Fruit fly (Drosophila melanogaster) whole organism, wandering third instar larva: ENCODE results near the gene CG15550.

Experiments
- Abd-B ChIP-seq: fragments of >200 bp; optimal IDR thresholded peaks from 2 replicates; lab custom pipeline; 2017; ENCODE audit warnings: missing biosample characterization, missing genetic modification characterization
- CG32264 ChIP-seq: fragments of 200-800 bp; sonication (Bioruptor generic); optimal IDR thresholded peaks from 2 replicates; lab custom pipeline; 2016; ENCODE audit warnings: missing biosample characterization, missing genetic modification characterization
- CG9705 ChIP-seq: fragments of 200-800 bp; sonication (Bioruptor generic); optimal IDR thresholded peaks from 2 replicates; lab custom pipeline; 2018; ENCODE audit warnings: missing biosample characterization, mild to moderate bottlenecking, missing genetic modification characterization
- CrebA ChIP-seq: fragments of 200-800 bp; sonication (Bioruptor generic); optimal IDR thresholded peaks from 2 replicates; lab custom pipeline; 2016; ENCODE audit warnings: missing biosample characterization, mild to moderate bottlenecking, missing genetic modification characterization, borderline replicate concordance
- Dfd ChIP-seq: fragments of >200 bp; optimal IDR thresholded peaks from 2 replicates; lab custom pipeline; 2017; ENCODE audit warnings: missing biosample characterization, missing genetic modification characterization
- Dif ChIP-seq: fragments of 200-275, 200-300 bp; sonication (Bioruptor generic); optimal IDR thresholded peaks from 2 replicates; lab custom pipeline; 2018; ENCODE audit warnings: missing biosample characterization, missing genetic modification characterization; ENCODE audit not compliant: partially characterized antibody
- GATAd ChIP-seq: sonication (Bioruptor generic); optimal IDR thresholded peaks from 2 replicates; lab custom pipeline; 2016; ENCODE audit warnings: missing biosample characterization, missing genetic modification characterization
- HLH106 ChIP-seq: fragments of 200-800 bp; optimal IDR thresholded peaks from 3 replicates; lab custom pipeline; 2019; ENCODE audit warnings: missing biosample characterization, mild to moderate bottlenecking, missing genetic modification characterization, moderate library complexity
- Hnf4 ChIP-seq: fragments of 200-800 bp; sonication (Bioruptor generic); optimal IDR thresholded peaks from 2 replicates; lab custom pipeline; 2016; ENCODE audit warnings: missing biosample characterization, mild to moderate bottlenecking, missing genetic modification characterization
- Hr78 ChIP-seq: fragments of >200 bp; optimal IDR thresholded peaks from 2 replicates; lab custom pipeline; 2017; ENCODE audit warnings: missing biosample characterization, missing genetic modification characterization
- Hr83 ChIP-seq: fragments of 200-300 bp; sonication (Bioruptor generic); optimal IDR thresholded peaks from 2 replicates; lab custom pipeline; 2016; ENCODE audit warnings: missing biosample characterization, mild to moderate bottlenecking, missing genetic modification characterization, moderate library complexity; ENCODE audit not compliant: poor library complexity, severe bottlenecking
- Jra ChIP-seq: sonication (Bioruptor generic); optimal IDR thresholded peaks from 2 replicates; lab custom pipeline; 2016; ENCODE audit warnings: missing biosample characterization, missing genetic modification characterization
- Mio ChIP-seq: sonication (Bioruptor generic); optimal IDR thresholded peaks from 2 replicates; lab custom pipeline; 2016; ENCODE audit warnings: missing biosample characterization, missing genetic modification characterization
- Myc ChIP-seq: fragments of >200 bp; optimal IDR thresholded peaks from 2 replicates; lab custom pipeline; 2017
- N ChIP-seq: fragments of >200 bp; optimal IDR thresholded peaks from 2 replicates; lab custom pipeline; 2018; ENCODE audit warnings: missing biosample characterization, missing external identifiers, missing genetic modification characterization
- OdsH ChIP-seq: fragments of 200-800 bp; sonication (Bioruptor generic); optimal IDR thresholded peaks from 2 replicates; lab custom pipeline; 2016; ENCODE audit warnings: missing biosample characterization, mild to moderate bottlenecking, missing genetic modification characterization
- Rel ChIP-seq, 2 experiments: fragments of 200-800 bp; sonication (Bioruptor generic) in 1 of 2; optimal IDR thresholded peaks; 2 replicates in 1 of 2; 3 replicates in 1 of 2; lab custom pipeline; 2016 to 2019; ENCODE audit warnings: mild to moderate bottlenecking in 2 of 2, missing biosample characterization in 2 of 2, missing genetic modification characterization in 2 of 2, moderate library complexity in 1 of 2
- Sp1 ChIP-seq: fragments of 200-800 bp; sonication (Bioruptor generic); optimal IDR thresholded peaks from 3 replicates; lab custom pipeline; 2019; ENCODE audit warnings: missing biosample characterization, mild to moderate bottlenecking, missing genetic modification characterization, moderate library complexity
- Vsx2 ChIP-seq: fragments of 200-300, 225-300 bp; sonication (Bioruptor generic); optimal IDR thresholded peaks from 2 replicates; lab custom pipeline; 2018; ENCODE audit warnings: missing biosample characterization, missing genetic modification characterization; ENCODE audit not compliant: partially characterized antibody
- br ChIP-seq: fragments of 200-800 bp; sonication (Bioruptor generic); optimal IDR thresholded peaks from 2 replicates; lab custom pipeline; 2016; ENCODE audit warnings: missing biosample characterization, missing genetic modification characterization
- brk ChIP-seq: fragments of 200-800 bp; sonication (Bioruptor generic); optimal IDR thresholded peaks from 2 replicates; lab custom pipeline; 2016; ENCODE audit warnings: missing biosample characterization, mild to moderate bottlenecking, missing genetic modification characterization
- dl ChIP-seq, 2 experiments: fragments of 175-275, 200-275 bp in 1 of 2; fragments of 200-275 bp in 1 of 2; sonication (Bioruptor generic); optimal IDR thresholded peaks; lab custom pipeline; 2018; ENCODE audit warnings: mild to moderate bottlenecking in 2 of 2, missing biosample characterization in 2 of 2, missing genetic modification characterization in 2 of 2, moderate library complexity in 2 of 2; ENCODE audit not compliant: partially characterized antibody in 2 of 2, insufficient read depth in 1 of 2
- dmrt93B ChIP-seq: fragments of 200-800 bp; sonication (Bioruptor generic); optimal IDR thresholded peaks from 2 replicates; lab custom pipeline; 2018; ENCODE audit warnings: missing biosample characterization, mild to moderate bottlenecking, missing genetic modification characterization
- dsf ChIP-seq: sonication (Bioruptor generic); optimal IDR thresholded peaks from 2 replicates; lab custom pipeline; 2016; ENCODE audit warnings: missing biosample characterization, missing genetic modification characterization, borderline replicate concordance
- ey ChIP-seq: fragments of 200-800 bp; sonication (Bioruptor generic); optimal IDR thresholded peaks from 2 replicates; lab custom pipeline; 2016; ENCODE audit warnings: missing biosample characterization, missing genetic modification characterization
- foxo ChIP-seq, 2 experiments: fragments of 200-800 bp; sonication (Bioruptor generic); optimal IDR thresholded peaks; 2 replicates in 1 of 2; 3 replicates in 1 of 2; lab custom pipeline; 2016 to 2017; ENCODE audit warnings: missing biosample characterization in 2 of 2, missing genetic modification characterization in 2 of 2
- fru ChIP-seq: fragments of 200-800 bp; sonication (Bioruptor generic); optimal IDR thresholded peaks from 3 replicates; lab custom pipeline; 2016; ENCODE audit warnings: missing biosample characterization, mild to moderate bottlenecking, missing genetic modification characterization
- h ChIP-seq: fragments of 200-800 bp; sonication (Bioruptor generic); optimal IDR thresholded peaks from 3 replicates; lab custom pipeline; 2016; ENCODE audit warnings: missing biosample characterization, mild to moderate bottlenecking, missing genetic modification characterization
- jim ChIP-seq: fragments of 175-275, 200-325 bp; sonication (Bioruptor generic); optimal IDR thresholded peaks from 2 replicates; lab custom pipeline; 2016; ENCODE audit warnings: missing biosample characterization, mild to moderate bottlenecking, missing genetic modification characterization
- lola ChIP-seq: fragments of >200 bp; optimal IDR thresholded peaks from 2 replicates; lab custom pipeline; 2017; ENCODE audit warnings: missing biosample characterization, missing genetic modification characterization
- pan ChIP-seq: fragments of >200 bp; optimal IDR thresholded peaks from 2 replicates; lab custom pipeline; 2017
- psq ChIP-seq: fragments of 200-800 bp; sonication (Bioruptor generic); optimal IDR thresholded peaks from 3 replicates; lab custom pipeline; 2017; ENCODE audit warnings: missing biosample characterization, mild to moderate bottlenecking, missing genetic modification characterization, moderate library complexity
- rgr ChIP-seq: fragments of 200-800 bp; sonication (Bioruptor generic); optimal IDR thresholded peaks from 3 replicates; lab custom pipeline; 2016; ENCODE audit warnings: missing biosample characterization, mild to moderate bottlenecking, missing genetic modification characterization
- sage ChIP-seq: fragments of 200-800 bp; sonication (Bioruptor generic); optimal IDR thresholded peaks from 2 replicates; lab custom pipeline; 2016; ENCODE audit warnings: missing biosample characterization, mild to moderate bottlenecking, missing genetic modification characterization
- sv ChIP-seq: fragments of 200-800 bp; sonication (Bioruptor generic); optimal IDR thresholded peaks from 3 replicates; lab custom pipeline; 2016; ENCODE audit warnings: missing biosample characterization, missing genetic modification characterization
- tai ChIP-seq: sonication (Bioruptor generic); optimal IDR thresholded peaks from 2 replicates; lab custom pipeline; 2016; ENCODE audit warnings: missing biosample characterization, missing genetic modification characterization
- usp ChIP-seq: fragments of >200 bp; optimal IDR thresholded peaks from 2 replicates; lab custom pipeline; 2017; ENCODE audit warnings: missing biosample characterization, missing genetic modification characterization
- woc ChIP-seq: sonication (Bioruptor generic); optimal IDR thresholded peaks from 2 replicates; lab custom pipeline; 2016; ENCODE audit warnings: missing biosample characterization, mild to moderate bottlenecking, missing genetic modification characterization

Gene CG15550

dm6 chr3R:30887711-30888549 lies 49.0 kb downstream of the CG15550 start:
- TF ChIP-seq h: peak; percentile 90
- peak; percentile 60 for TF ChIP-seq CG9705 (GFP tag; lab: Kevin White, UChicago)
- peak; percentile 63 for TF ChIP-seq dmrt93B (GFP tag; lab: Kevin White, UChicago)
- peak; percentile 9 for TF ChIP-seq dsf (GFP tag; lab: Kevin White, UChicago)
- no peak for TF ChIP-seq usp
- TF ChIP-seq Rel (GFP tag; optimal IDR thresholded peaks at IDR 0.05; lab: Kevin White, UChicago): peak; percentile 27
- TF ChIP-seq Rel (tag; optimal IDR thresholded peaks at IDR 0.05; lab: Kevin White, UChicago): peak; percentile 41
- peak; percentile 88 for TF ChIP-seq ey (GFP tag; lab: Kevin White, UChicago)
- TF ChIP-seq Jra: peak; percentile 47
- TF ChIP-seq pan: no peak
- TF ChIP-seq sv (GFP tag; lab: Kevin White, UChicago): no peak
- TF ChIP-seq psq (GFP tag; lab: Kevin White, UChicago): peak; percentile 63
- peak; percentile 64 for TF ChIP-seq Hr83
- no peak for TF ChIP-seq Myc
- TF ChIP-seq CG32264 (GFP tag; lab: Kevin White, UChicago): peak; percentile 66
- peak; percentile 75 for TF ChIP-seq Sp1 (GFP tag; lab: Kevin White, UChicago)
- TF ChIP-seq Vsx2 (GFP tag; lab: Kevin White, UChicago): no peak
- TF ChIP-seq Dfd (GFP tag; lab: Kevin White, UChicago): no peak
- no peak for TF ChIP-seq jim (GFP tag; lab: Kevin White, UChicago)
- TF ChIP-seq Abd-B (GFP tag; lab: Kevin White, UChicago): no peak
- TF ChIP-seq Hr78 (GFP tag; lab: Kevin White, UChicago): no peak
- TF ChIP-seq rgr (GFP tag; lab: Kevin White, UChicago): peak; percentile 90
- TF ChIP-seq dl (GFP tag; optimal IDR thresholded peaks at IDR 0.05; lab: Kevin White, UChicago; ENCODE audit: insufficient read depth in 1 of 2, partially characterized antibody in 2 of 2): no peak
- TF ChIP-seq foxo (GFP tag; optimal IDR thresholded peaks at IDR 0.05; lab: Kevin White, UChicago): peak; percentile 24 to 89
- TF ChIP-seq N (GFP tag; lab: Kevin White, UChicago): no peak
- peak; percentile 81 for TF ChIP-seq OdsH
- no peak for TF ChIP-seq lola (GFP tag; lab: Kevin White, UChicago)
- TF ChIP-seq br: peak; percentile 84
- peak; percentile 21 for TF ChIP-seq sage (GFP tag; lab: Kevin White, UChicago)
- no peak for TF ChIP-seq tai (GFP tag; lab: Kevin White, UChicago)
- peak; percentile 64 for TF ChIP-seq Mio (GFP tag; lab: Kevin White, UChicago)
- TF ChIP-seq brk (GFP tag; lab: Kevin White, UChicago): no peak
- TF ChIP-seq fru (GFP tag; lab: Kevin White, UChicago): peak; percentile 86
- no peak for TF ChIP-seq Dif
- peak; percentile 86 for TF ChIP-seq HLH106 (tag; lab: Kevin White, UChicago)
- TF ChIP-seq CrebA (GFP tag; lab: Kevin White, UChicago): no peak
- TF ChIP-seq woc: peak; percentile 70
- peak; percentile 83 for TF ChIP-seq Hnf4
- TF ChIP-seq GATAd (GFP tag; lab: Kevin White, UChicago): peak; percentile 24

- TF ChIP-seq CrebA (GFP tag; lab: Kevin White, UChicago) (no peak), lola (GFP tag; lab: Kevin White, UChicago) (no peak), h (no peak), Sp1 (GFP tag; lab: Kevin White, UChicago) (no peak), rgr (GFP tag; lab: Kevin White, UChicago) (no peak), sage (GFP tag; lab: Kevin White, UChicago) (no peak), Dfd (GFP tag; lab: Kevin White, UChicago) (no peak), tai (GFP tag; lab: Kevin White, UChicago) (no peak), dl (GFP tag; optimal IDR thresholded peaks at IDR 0.05; lab: Kevin White, UChicago; ENCODE audit: insufficient read depth in 1 of 2, partially characterized antibody in 2 of 2) (no peak), usp (no peak), OdsH (no peak), Abd-B (GFP tag; lab: Kevin White, UChicago) (no peak), fru (GFP tag; lab: Kevin White, UChicago) (no peak), br (no peak), CG9705 (GFP tag; lab: Kevin White, UChicago) (no peak), pan (no peak), N (GFP tag; lab: Kevin White, UChicago) (no peak), sv (GFP tag; lab: Kevin White, UChicago) (no peak)
Measured at dm6 chr3R:30887302-30887701, 49.6 kb downstream of the CG15550 start.
